Worm (Caenorhabditis elegans) whole organism, L1 larva: ENCODE results near the gene lys-3.

ENCODE experiments used
- ama-1 ChIP-seq: fragments of 150-350 bp; optimal IDR thresholded peaks from 2 replicates; lab custom pipeline; 2014
- lin-39 ChIP-seq: fragments of 150-350 bp; optimal IDR thresholded peaks from 2 replicates; lab custom pipeline; 2014; ENCODE audit warnings: missing biosample characterization, missing genetic modification reagents, missing genetic modification characterization
- pqm-1 ChIP-seq: sonication (generic microtip); optimal IDR thresholded peaks from 3 replicates; lab custom pipeline; 2017; ENCODE audit warnings: missing biosample characterization, missing genetic modification characterization
- swsn-7 ChIP-seq: sonication (generic microtip); optimal IDR thresholded peaks from 2 replicates; lab custom pipeline; 2016; ENCODE audit warnings: missing genetic modification characterization, missing compliant biosample characterization
- unc-130 ChIP-seq: fragments of 150-350 bp; optimal IDR thresholded peaks from 2 replicates; lab custom pipeline; 2017; ENCODE audit warnings: missing biosample characterization, missing genetic modification characterization, inconsistent platforms

ce11 chrV:10260460-10260859 lies 22.9 kb downstream of the lys-3 start, which contains the start of gene sri-18:
- TF ChIP-seq unc-130 = no peak
- TF ChIP-seq swsn-7 (tag; lab: Kevin White, UChicago) = no peak
- TF ChIP-seq lin-39 (tag; lab: Kevin White, UChicago) = no peak
- TF ChIP-seq pqm-1 (tag; lab: Kevin White, UChicago) = no peak
- TF ChIP-seq ama-1 (lab: Kevin White, UChicago) = no peak
